Worm (Caenorhabditis elegans) whole organism, L4 larva: ENCODE measurements around the gene M04B2.6.

Experiments used
- D1046.2 ChIP-seq: fragments of 200-800 bp; sonication (Bioruptor generic); IDR thresholded peaks from 2 replicates; pipeline ENCODE4 v1.3.6; 2022; ENCODE audit warnings: missing genetic modification characterization, missing compliant biosample characterization
- F10B5.3 ChIP-seq: sonication (generic microtip); optimal IDR thresholded peaks from 2 replicates; lab custom pipeline; 2016; ENCODE audit warnings: mild to moderate bottlenecking, missing genetic modification characterization, missing compliant biosample characterization
- F37D6.2 ChIP-seq: sonication (generic microtip); optimal IDR thresholded peaks from 2 replicates; lab custom pipeline; 2016; ENCODE audit warnings: mild to moderate bottlenecking, missing genetic modification characterization, missing compliant biosample characterization
- T20F7.1 ChIP-seq: fragments of 200-800 bp; sonication (Bioruptor generic); optimal IDR thresholded peaks from 2 replicates; lab custom pipeline; 2018; ENCODE audit warnings: mild to moderate bottlenecking, missing genetic modification characterization, missing compliant biosample characterization
- Y105C5A.15 ChIP-seq: fragments of 200-800 bp; sonication (Bioruptor generic); IDR thresholded peaks from 2 replicates; pipeline ENCODE4 v1.3.6; 2022; ENCODE audit warnings: missing genetic modification characterization, missing compliant biosample characterization
- ZK337.2 ChIP-seq: fragments of 200-800 bp; sonication (Bioruptor generic); IDR thresholded peaks from 2 replicates; pipeline ENCODE4 v1.3.6; 2022; ENCODE audit warnings: missing genetic modification reagents, missing genetic modification characterization, missing compliant biosample characterization
- aly-2 ChIP-seq: sonication (generic microtip); optimal IDR thresholded peaks from 2 replicates; lab custom pipeline; 2018; ENCODE audit warnings: missing biosample characterization, missing genetic modification characterization
- ama-1 ChIP-seq: fragments of 150-350 bp; optimal IDR thresholded peaks from 2 replicates; lab custom pipeline; 2014; ENCODE audit warnings: inconsistent platforms, mixed read lengths
- attf-4 ChIP-seq: sonication (generic microtip); optimal IDR thresholded peaks from 3 replicates; lab custom pipeline; 2017; ENCODE audit warnings: missing biosample characterization, missing genetic modification characterization
- ceh-44 ChIP-seq: fragments of 200-800 bp; sonication (Bioruptor generic); IDR thresholded peaks from 2 replicates; pipeline ENCODE4 v1.3.6; 2022; ENCODE audit warnings: missing genetic modification reagents, missing genetic modification characterization, missing compliant biosample characterization
- ceh-62 ChIP-seq: sonication (generic microtip); optimal IDR thresholded peaks from 2 replicates; lab custom pipeline; 2017; ENCODE audit warnings: missing biosample characterization, missing genetic modification characterization
- ceh-82 ChIP-seq: sonication (generic microtip); optimal IDR thresholded peaks from 2 replicates; lab custom pipeline; 2017; ENCODE audit warnings: missing biosample characterization, missing genetic modification characterization
- ctbp-1 ChIP-seq: fragments of 200-800 bp; sonication (Bioruptor generic); IDR thresholded peaks from 2 replicates; pipeline ENCODE4 v1.3.6; 2022; ENCODE audit warnings: missing genetic modification reagents, missing genetic modification characterization, missing compliant biosample characterization
- daf-16 ChIP-seq, 3 experiments: sonication (generic microtip); optimal IDR thresholded peaks; 2 replicates each; lab custom pipeline; 2016 to 2017; ENCODE audit warnings: missing genetic modification characterization in 3 of 3, missing genetic modification reagents in 3 of 3, mild to moderate bottlenecking in 2 of 3, missing compliant biosample characterization in 2 of 3, missing biosample characterization in 1 of 3, moderate library complexity in 1 of 3
- daf-8 ChIP-seq: fragments of 200-800 bp; sonication (Bioruptor generic); IDR thresholded peaks from 2 replicates; pipeline ENCODE4 v1.3.6; 2022; ENCODE audit warnings: missing genetic modification characterization, missing compliant biosample characterization
- dmd-9 ChIP-seq: fragments of 200-800 bp; sonication (Bioruptor generic); IDR thresholded peaks from 2 replicates; pipeline ENCODE4 v1.3.6; 2022; ENCODE audit warnings: missing genetic modification reagents, missing genetic modification characterization, missing compliant biosample characterization
- duxl-1 ChIP-seq: sonication (generic microtip); optimal IDR thresholded peaks from 2 replicates; lab custom pipeline; 2016; ENCODE audit warnings: mild to moderate bottlenecking, missing genetic modification characterization, moderate library complexity, missing compliant biosample characterization; ENCODE audit not compliant: poor library complexity
- dve-1 ChIP-seq: sonication (generic microtip); optimal IDR thresholded peaks from 2 replicates; lab custom pipeline; 2017; ENCODE audit warnings: antibody characterized with exemption, mild to moderate bottlenecking, missing genetic modification characterization, missing compliant biosample characterization; ENCODE audit not compliant: insufficient read depth
- egl-43 ChIP-seq: fragments of 200-800 bp; sonication (Bioruptor generic); IDR thresholded peaks from 2 replicates; pipeline ENCODE4 v1.3.6; 2022; ENCODE audit warnings: missing genetic modification reagents, missing genetic modification characterization, missing compliant biosample characterization
- fkh-10 ChIP-seq: fragments of 150-350 bp; optimal IDR thresholded peaks from 2 replicates; lab custom pipeline; 2014; ENCODE audit warnings: missing biosample characterization, missing genetic modification reagents, missing genetic modification characterization
- gei-8 ChIP-seq: fragments of 200-800 bp; sonication (Bioruptor generic); optimal IDR thresholded peaks from 2 replicates; lab custom pipeline; 2018; ENCODE audit warnings: mild to moderate bottlenecking, missing genetic modification characterization, missing compliant biosample characterization
- hif-1 ChIP-seq, 2 experiments: sonication (generic microtip); optimal IDR thresholded peaks; 2 replicates each; lab custom pipeline; 2016 to 2017; ENCODE audit warnings: missing compliant biosample characterization in 2 of 2, missing genetic modification characterization in 2 of 2, missing genetic modification reagents in 2 of 2, missing genotype in 2 of 2, mild to moderate bottlenecking in 1 of 2
- hmg-1.1 ChIP-seq: fragments of 200-800 bp; sonication (Bioruptor generic); IDR thresholded peaks from 2 replicates; pipeline ENCODE4 v1.3.6; 2022; ENCODE audit warnings: missing genetic modification reagents, missing genetic modification characterization, missing compliant biosample characterization
- jun-1 ChIP-seq: fragments of 150-350 bp; optimal IDR thresholded peaks from 2 replicates; lab custom pipeline; 2014; ENCODE audit warnings: missing biosample characterization, missing genetic modification reagents, missing genetic modification characterization
- lim-7 ChIP-seq: fragments of 200-800 bp; sonication (Bioruptor generic); IDR thresholded peaks from 2 replicates; pipeline ENCODE4 v1.3.6; 2022; ENCODE audit warnings: missing genetic modification characterization, missing compliant biosample characterization
- lin-1 ChIP-seq: fragments of 200-800 bp; sonication (Bioruptor generic); IDR thresholded peaks from 2 replicates; pipeline ENCODE4 v1.3.6; 2022; ENCODE audit warnings: missing genetic modification reagents, missing genetic modification characterization, missing compliant biosample characterization
- lin-13 ChIP-seq: fragments of 150-350 bp; optimal IDR thresholded peaks from 2 replicates; lab custom pipeline; 2014; ENCODE audit warnings: missing biosample characterization, missing genetic modification reagents, missing genetic modification characterization
- lin-15B ChIP-seq: fragments of 150-350 bp; sonication (generic microtip); optimal IDR thresholded peaks from 3 replicates; lab custom pipeline; 2014; ENCODE audit warnings: missing biosample characterization, missing genetic modification characterization
- lin-38 ChIP-seq: fragments of 200-800 bp; sonication (Bioruptor generic); IDR thresholded peaks from 2 replicates; pipeline ENCODE4 v1.3.6; 2022; ENCODE audit warnings: missing genetic modification reagents, missing genetic modification characterization, missing compliant biosample characterization
- lin-39 ChIP-seq: fragments of 150-350 bp; optimal IDR thresholded peaks from 2 replicates; lab custom pipeline; 2014; ENCODE audit warnings: missing biosample characterization, missing genetic modification reagents, missing genetic modification characterization
- lir-3 ChIP-seq: sonication (generic microtip); optimal IDR thresholded peaks from 2 replicates; lab custom pipeline; 2016; ENCODE audit warnings: mild to moderate bottlenecking, missing genetic modification characterization, missing compliant biosample characterization
- lsy-2 ChIP-seq, 2 experiments: fragments of 150-350 bp in 1 of 2; sonication (generic microtip) in 1 of 2; optimal IDR thresholded peaks; 2 replicates each; lab custom pipeline; 2014 to 2017; ENCODE audit warnings: missing biosample characterization in 2 of 2, missing genetic modification characterization in 2 of 2
- madf-9 ChIP-seq: fragments of 200-800 bp; sonication (Bioruptor generic); conservative IDR thresholded peaks from 2 replicates; pipeline ENCODE4 v1.3.6; 2022; ENCODE audit warnings: missing genetic modification reagents, missing genetic modification characterization, missing compliant biosample characterization
- mep-1 ChIP-seq: fragments of 150-350 bp; sonication (generic microtip); optimal IDR thresholded peaks from 3 replicates; lab custom pipeline; 2014; ENCODE audit warnings: missing biosample characterization, missing genetic modification characterization
- mxl-2 ChIP-seq: fragments of 200-800 bp; sonication (Bioruptor generic); conservative IDR thresholded peaks from 2 replicates; pipeline ENCODE4 v1.3.6; 2022; ENCODE audit warnings: missing genetic modification reagents, missing genetic modification characterization, missing compliant biosample characterization
- mxl-3 ChIP-seq: fragments of 200-800 bp; sonication (Bioruptor generic); optimal IDR thresholded peaks from 2 replicates; lab custom pipeline; 2018; ENCODE audit warnings: mild to moderate bottlenecking, missing genetic modification characterization, missing compliant biosample characterization
- nhr-237 ChIP-seq: sonication (generic microtip); optimal IDR thresholded peaks from 2 replicates; lab custom pipeline; 2017; ENCODE audit warnings: missing biosample characterization, missing genetic modification characterization
- nhr-28 ChIP-seq: fragments of 150-350 bp; optimal IDR thresholded peaks from 2 replicates; lab custom pipeline; 2014; ENCODE audit warnings: missing biosample characterization, missing genetic modification characterization
- nhr-42 ChIP-seq: fragments of 200-800 bp; sonication (Bioruptor generic); IDR thresholded peaks from 2 replicates; pipeline ENCODE4 v1.3.6; 2022; ENCODE audit warnings: missing genetic modification characterization, missing compliant biosample characterization
- nhr-6 ChIP-seq: fragments of 150-350 bp; optimal IDR thresholded peaks from 2 replicates; lab custom pipeline; 2014; ENCODE audit warnings: missing biosample characterization, missing genetic modification characterization
- php-3 ChIP-seq: fragments of 200-800 bp; sonication (Bioruptor generic); IDR thresholded peaks from 2 replicates; pipeline ENCODE4 v1.3.6; 2022; ENCODE audit warnings: missing genetic modification reagents, missing genetic modification characterization, missing compliant biosample characterization
- saeg-2 ChIP-seq: fragments of 200-800 bp; sonication (Bioruptor generic); IDR thresholded peaks from 2 replicates; pipeline ENCODE4 v1.3.6; 2022; ENCODE audit warnings: missing genetic modification reagents, missing genetic modification characterization, missing compliant biosample characterization
- sdz-12 ChIP-seq: fragments of 200-800 bp; sonication (Bioruptor generic); optimal IDR thresholded peaks from 2 replicates; lab custom pipeline; 2018; ENCODE audit warnings: mild to moderate bottlenecking, missing genetic modification characterization, missing compliant biosample characterization
- set-16 ChIP-seq: fragments of 200-800 bp; sonication (Bioruptor generic); IDR thresholded peaks from 2 replicates; pipeline ENCODE4 v1.3.6; 2022; ENCODE audit warnings: missing genetic modification reagents, missing genetic modification characterization, missing compliant biosample characterization
- zag-1 ChIP-seq: fragments of 150-350 bp; optimal IDR thresholded peaks from 2 replicates; lab custom pipeline; 2014; ENCODE audit warnings: missing biosample characterization, missing genetic modification characterization
- zfp-2 ChIP-seq: sonication (generic microtip); optimal IDR thresholded peaks from 2 replicates; lab custom pipeline; 2016; ENCODE audit warnings: mild to moderate bottlenecking, missing genetic modification characterization, missing compliant biosample characterization
- zfp-3 ChIP-seq: fragments of 200-800 bp; sonication (Bioruptor generic); conservative IDR thresholded peaks from 2 replicates; pipeline ENCODE4 v1.3.6; 2022; ENCODE audit warnings: missing genetic modification reagents, missing genetic modification characterization, missing compliant biosample characterization
- zip-2 ChIP-seq: fragments of 150-350 bp; optimal IDR thresholded peaks from 2 replicates; lab custom pipeline; 2014; ENCODE audit warnings: missing biosample characterization, missing genetic modification characterization

M04B2.6 gene

ce11 chrIV:11480027-11480896 lies 30.3 kb downstream of the M04B2.6 start, which contains the start of the genes mbf-1 and nse-4 (continued):
- no peak for TF ChIP-seq fkh-10
- no peak for TF ChIP-seq set-16 (GFP tag; lab: Robert Waterston, UW)
- TF ChIP-seq nhr-42 (GFP tag; lab: Robert Waterston, UW), result no peak
- peak; percentile 73 for TF ChIP-seq zip-2 (tag; lab: Kevin White, UChicago)
- TF ChIP-seq hif-1 (tag; optimal IDR thresholded peaks at IDR 0.05; lab: Kevin White, UChicago), result peak in 1 of 2 experiments; percentile 21
- TF ChIP-seq Y105C5A.15 (GFP tag; lab: Robert Waterston, UW), result no peak
- 0 out of 2 replicates have a peak, but pooled peaks have one; percentile 26 for TF ChIP-seq hmg-1.1 (GFP tag; lab: Robert Waterston, UW)
- TF ChIP-seq duxl-1, result no peak
- TF ChIP-seq D1046.2 (GFP tag; lab: Robert Waterston, UW), result no peak
- no peak for TF ChIP-seq mxl-3 (GFP tag; lab: Kevin White, UChicago)
- no peak for TF ChIP-seq saeg-2 (GFP tag; lab: Robert Waterston, UW)
- TF ChIP-seq zfp-2 (tag; lab: Kevin White, UChicago), result no peak
- no peak for TF ChIP-seq lir-3 (tag; lab: Kevin White, UChicago)
- no peak for TF ChIP-seq F10B5.3 (tag; lab: Kevin White, UChicago)
- TF ChIP-seq gei-8 (GFP tag; lab: Kevin White, UChicago), result no peak
- 0 out of 2 replicates have a peak, but pooled peaks have one; percentile 10 for TF ChIP-seq ctbp-1 (GFP tag; lab: Robert Waterston, UW)
- TF ChIP-seq madf-9 (GFP tag; lab: Robert Waterston, UW), result no peak
- TF ChIP-seq zag-1 (tag; lab: Kevin White, UChicago), result no peak
- TF ChIP-seq ceh-82, result no peak
- peak; percentile 23 for TF ChIP-seq nhr-28 (tag; lab: Kevin White, UChicago)
- TF ChIP-seq aly-2 (tag; lab: Kevin White, UChicago), result no peak
- no peak for TF ChIP-seq mxl-2 (GFP tag; lab: Robert Waterston, UW)
- no peak for TF ChIP-seq nhr-6 (tag; lab: Kevin White, UChicago)
- no peak for TF ChIP-seq lin-1 (GFP tag; lab: Robert Waterston, UW)
- TF ChIP-seq lin-15B (tag; lab: Kevin White, UChicago), result no peak
- peak in 1 of 2 experiments; percentile 68 for TF ChIP-seq daf-16 (GFP tag; optimal IDR thresholded peaks at IDR 0.05; lab: Kevin White, UChicago)
- TF ChIP-seq daf-16 (tag; optimal IDR thresholded peaks at IDR 0.05; lab: Kevin White, UChicago), result peak; percentile 23
- TF ChIP-seq ceh-44 (GFP tag; lab: Robert Waterston, UW), result no peak
- no peak for TF ChIP-seq jun-1
- TF ChIP-seq, all 104 proteins: peak for 23

ce11 chrIV:11479095-11479494 lies 31.5 kb downstream of the M04B2.6 start, which contains the start of gene catp-8:
Gene catp-8, minus strand, starts transcription at chrIV:11479251.
- peak; percentile 69 for TF ChIP-seq T20F7.1 (GFP tag; lab: Kevin White, UChicago)
- TF ChIP-seq ZK337.2, result no peak
- no peak for TF ChIP-seq zfp-3 (GFP tag; lab: Robert Waterston, UW)
- no peak for TF ChIP-seq egl-43 (GFP tag; lab: Robert Waterston, UW)
- TF ChIP-seq dve-1 (tag; lab: Kevin White, UChicago), result peak; percentile 18
- no peak for TF ChIP-seq sdz-12 (GFP tag; lab: Kevin White, UChicago)
- TF ChIP-seq ceh-62 (tag; lab: Kevin White, UChicago), result no peak
- peak; percentile 12 for TF ChIP-seq mep-1 (tag; lab: Kevin White, UChicago)
- no peak for TF ChIP-seq lin-1 (GFP tag; lab: Robert Waterston, UW)
- no peak for TF ChIP-seq daf-8 (GFP tag; lab: Robert Waterston, UW)
- TF ChIP-seq ama-1 (lab: Kevin White, UChicago), result no peak
- TF ChIP-seq saeg-2 (GFP tag; lab: Robert Waterston, UW), result no peak
- TF ChIP-seq attf-4 (tag; lab: Kevin White, UChicago), result no peak
- no peak for TF ChIP-seq nhr-237 (tag; lab: Kevin White, UChicago)
- TF ChIP-seq madf-9 (GFP tag; lab: Robert Waterston, UW), result no peak
- no peak for TF ChIP-seq lin-39 (tag; lab: Kevin White, UChicago)
- TF ChIP-seq lim-7 (GFP tag; lab: Robert Waterston, UW), result no peak
- peak; percentile 61 for TF ChIP-seq lin-13 (GFP tag; lab: Kevin White, UChicago)
- no peak for TF ChIP-seq dmd-9 (GFP tag; lab: Robert Waterston, UW)
- peak in 1 of 2 experiments; percentile 33 for TF ChIP-seq lsy-2 (tag; optimal IDR thresholded peaks at IDR 0.05; lab: Kevin White, UChicago)
- TF ChIP-seq lin-38 (GFP tag; lab: Robert Waterston, UW), result peak; percentile 46
- TF ChIP-seq nhr-42 (GFP tag; lab: Robert Waterston, UW), result no peak
- no peak for TF ChIP-seq php-3 (GFP tag; lab: Robert Waterston, UW)
- TF ChIP-seq F37D6.2 (tag; lab: Kevin White, UChicago), result no peak
- TF ChIP-seq ceh-82, result no peak
